Fruit fly (Drosophila melanogaster): ENCODE data around the gene CG42304.
A peak's percentile ranks its signal among the peaks of the same experiment; 100 is the strongest.

The CG42304 gene

dm6 chr3L:2631406-2631805 lies 20.5 kb upstream of the CG42304 start, which contains the start of the genes CG42245 and MEP-1 (continued):
- TF ChIP-seq CG16863 (GFP tag; optimal IDR thresholded peaks at IDR 0.05): no peak
- peak; percentile 88 for TF ChIP-seq Ets97D (GFP tag; optimal IDR thresholded peaks at IDR 0.05)
- peak; percentile 21 for TF ChIP-seq CG1233 (GFP tag; optimal IDR thresholded peaks at IDR 0.05)
- no peak for TF ChIP-seq wek (GFP tag; optimal IDR thresholded peaks at IDR 0.05)
- no peak for TF ChIP-seq CG16815 (GFP tag; optimal IDR thresholded peaks at IDR 0.05)
- no peak for TF ChIP-seq ranshi (GFP tag; IDR thresholded peaks at IDR 0.05)
- TF ChIP-seq usp (GFP tag; optimal IDR thresholded peaks at IDR 0.05): no peak
- no peak for TF ChIP-seq HLH3B (GFP tag; IDR thresholded peaks at IDR 0.05)
- TF ChIP-seq CG12155 (GFP tag; optimal IDR thresholded peaks at IDR 0.05): peak; percentile 56
- TF ChIP-seq CG12104 (GFP tag; optimal IDR thresholded peaks at IDR 0.05): peak; percentile 51
- peak; percentile 41 for TF ChIP-seq CG4820 (GFP tag; optimal IDR thresholded peaks at IDR 0.05)
- TF ChIP-seq Dbx (GFP tag; IDR thresholded peaks at IDR 0.05): peak; percentile 22; the same call in 1 of the 3 replicates
- no peak for TF ChIP-seq pb (GFP tag; optimal IDR thresholded peaks at IDR 0.05)
- no peak for TF ChIP-seq CG17328 (GFP tag; IDR thresholded peaks at IDR 0.05)
- TF ChIP-seq Hmr (GFP tag; optimal IDR thresholded peaks at IDR 0.05): peak; percentile 31
- TF ChIP-seq emc (GFP tag; optimal IDR thresholded peaks at IDR 0.05): no peak
- TF ChIP-seq CG11085 (GFP tag; IDR thresholded peaks at IDR 0.05): no peak
- TF ChIP-seq CG10565 (GFP tag; optimal IDR thresholded peaks at IDR 0.05): no peak
- TF ChIP-seq ci (GFP tag; IDR thresholded peaks at IDR 0.05): peak; percentile 55; the same call in 1 of the 3 replicates
- TF ChIP-seq CkIIα-i1 (GFP tag; IDR thresholded peaks at IDR 0.05): no peak
- no peak for TF ChIP-seq CG2889 (GFP tag; IDR thresholded peaks at IDR 0.05)
- TF ChIP-seq pho (GFP tag; optimal IDR thresholded peaks at IDR 0.05): peak; percentile 30
- peak; percentile 95 for TF ChIP-seq stwl (tag; optimal IDR thresholded peaks at IDR 0.05)
- TF ChIP-seq sens-2 (GFP tag; IDR thresholded peaks at IDR 0.05): no peak
- TF ChIP-seq CG7271 (tag; optimal IDR thresholded peaks at IDR 0.05): peak; percentile 36
- peak; percentile 48 for TF ChIP-seq gro (GFP tag; optimal IDR thresholded peaks at IDR 0.05)
- no peak for TF ChIP-seq odd (GFP tag; optimal IDR thresholded peaks at IDR 0.05)
- TF ChIP-seq Atf-2 (GFP tag; optimal IDR thresholded peaks at IDR 0.05): peak; percentile 14
- no peak for TF ChIP-seq cas (GFP tag; IDR thresholded peaks at IDR 0.05)
- TF ChIP-seq CG4854 (GFP tag; optimal IDR thresholded peaks at IDR 0.05): peak; percentile 52
- no peak for TF ChIP-seq onecut (GFP tag; IDR thresholded peaks at IDR 0.05)
- TF ChIP-seq CG7786 (GFP tag; optimal IDR thresholded peaks at IDR 0.05): peak; percentile 44
- peak; percentile 22 for TF ChIP-seq Atf3 (GFP tag; optimal IDR thresholded peaks at IDR 0.05)
- no peak for TF ChIP-seq gce (GFP tag; IDR thresholded peaks at IDR 0.05)
- no peak for TF ChIP-seq Drgx (GFP tag; IDR thresholded peaks at IDR 0.05)
- TF ChIP-seq CG2875 (GFP tag; optimal IDR thresholded peaks at IDR 0.05): no peak
- peak; percentile 25 for TF ChIP-seq tx (GFP tag; optimal IDR thresholded peaks at IDR 0.05)
- TF ChIP-seq wor (GFP tag; IDR thresholded peaks at IDR 0.05): no peak
- TF ChIP-seq Hmx (GFP tag; optimal IDR thresholded peaks at IDR 0.05): no peak
- peak; percentile 46 for TF ChIP-seq lab (GFP tag; optimal IDR thresholded peaks at IDR 0.05)
- TF ChIP-seq Stat92E (GFP tag; optimal IDR thresholded peaks at IDR 0.05): peak in 1 of 3 experiments; percentile 27
- TF ChIP-seq Tbp (GFP tag; optimal IDR thresholded peaks at IDR 0.05): no peak
- peak; percentile 25 for TF ChIP-seq shn (GFP tag; optimal IDR thresholded peaks at IDR 0.05)
- peak; percentile 32 for TF ChIP-seq maf-S (GFP tag; optimal IDR thresholded peaks at IDR 0.05)
- TF ChIP-seq gfzf (GFP tag; optimal IDR thresholded peaks at IDR 0.05): peak; percentile 15
- peak; percentile 10 for TF ChIP-seq CG3281 (GFP tag; optimal IDR thresholded peaks at IDR 0.05)
- TF ChIP-seq CG6254 (GFP tag; optimal IDR thresholded peaks at IDR 0.05): no peak
- peak; percentile 66 for TF ChIP-seq CoRest (tag; optimal IDR thresholded peaks at IDR 0.05)
- TF ChIP-seq CHES-1-like (GFP tag; optimal IDR thresholded peaks at IDR 0.05): peak; percentile 41
- no peak for TF ChIP-seq CG12769 (tag; optimal IDR thresholded peaks at IDR 0.05)
- TF ChIP-seq Max (GFP tag; optimal IDR thresholded peaks at IDR 0.05): peak; percentile 69
- TF ChIP-seq crp (GFP tag; optimal IDR thresholded peaks at IDR 0.05): peak; percentile 91 to 96

All from whole organism, embryonic.